Fruit fly (Drosophila melanogaster): Measurements from ENCODE around the gene CG5800.

CG5800 gene

DNA sequence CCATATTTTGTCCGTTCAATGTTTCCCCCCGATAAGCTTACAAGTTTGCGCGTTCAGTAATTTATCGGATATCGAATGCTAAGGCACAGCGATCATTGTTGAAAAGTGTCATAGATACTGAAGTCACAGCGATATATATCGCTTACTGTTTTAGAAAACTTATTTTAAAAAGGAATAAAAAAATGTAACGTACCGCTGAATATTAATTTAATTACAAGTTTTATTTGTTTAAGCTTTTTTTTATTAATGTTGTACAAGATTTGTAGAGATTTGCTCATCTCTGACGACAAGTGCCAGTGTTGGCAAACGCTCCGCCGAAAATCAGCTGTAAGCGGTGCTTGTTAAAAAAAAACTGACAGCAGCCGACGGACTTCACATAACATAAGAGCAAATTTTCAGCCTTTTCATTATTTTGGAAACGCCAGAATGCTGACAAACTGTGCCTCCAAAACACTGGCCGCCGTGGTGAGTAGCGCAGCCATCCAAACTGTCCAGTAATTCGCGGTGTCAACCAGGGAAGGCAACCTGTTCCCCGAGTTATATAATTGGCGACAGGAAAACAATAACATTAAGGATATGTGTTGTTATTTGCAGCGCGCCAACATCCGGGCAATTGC is 4.0 kb upstream of the CG5800 start, which contains the start of the genes corolla and ND-24 (continued):
- peak; percentile 58 for TF ChIP-seq B-H2 (GFP tag; optimal IDR thresholded peaks at IDR 0.05)
- peak; percentile 74 for TF ChIP-seq fd96Cb (tag; optimal IDR thresholded peaks at IDR 0.05)
- no peak for TF ChIP-seq HmgD (GFP tag; optimal IDR thresholded peaks at IDR 0.05)
- TF ChIP-seq knrl (GFP tag; IDR thresholded peaks at IDR 0.05; ENCODE audit: partially characterized antibody), result peak; percentile 90
- TF ChIP-seq CG11247 (GFP tag; IDR thresholded peaks at IDR 0.05), result peak; percentile 87
- peak; percentile 84 for TF ChIP-seq hb (GFP tag; IDR thresholded peaks at IDR 0.05; ENCODE audit: partially characterized antibody)
- TF ChIP-seq CrebB (tag; optimal IDR thresholded peaks at IDR 0.05), result peak; percentile 31
- peak; percentile 90 for TF ChIP-seq gem (tag; optimal IDR thresholded peaks at IDR 0.05)
- peak; percentile 93 for TF ChIP-seq vvl (GFP tag; IDR thresholded peaks at IDR 0.05)
- TF ChIP-seq h (optimal IDR thresholded peaks at IDR 0.05), result no peak
- TF ChIP-seq CG17802 (tag; optimal IDR thresholded peaks at IDR 0.05), result peak; percentile 53
- peak; percentile 81 for TF ChIP-seq dmrt11E (tag; optimal IDR thresholded peaks at IDR 0.05)
- TF ChIP-seq CG18011 (GFP tag; optimal IDR thresholded peaks at IDR 0.05), result peak; percentile 70
- no peak for TF ChIP-seq prd (optimal IDR thresholded peaks at IDR 0.05)
- peak; percentile 93 for TF ChIP-seq prd (GFP tag; IDR thresholded peaks at IDR 0.05)
- TF ChIP-seq Lpt (GFP tag; optimal IDR thresholded peaks at IDR 0.05), result no peak
- peak; percentile 91 for TF ChIP-seq tgo (GFP tag; IDR thresholded peaks at IDR 0.05)
- peak; percentile 80 for TF ChIP-seq CG4404 (GFP tag; IDR thresholded peaks at IDR 0.05)
- TF ChIP-seq CG2129 (GFP tag; IDR thresholded peaks at IDR 0.05; ENCODE audit: partially characterized antibody), result peak; percentile 82
- no peak for TF ChIP-seq CG15011 (GFP tag; optimal IDR thresholded peaks at IDR 0.05)
- peak; percentile 59 for TF ChIP-seq CG43689 (GFP tag; IDR thresholded peaks at IDR 0.05)
- peak; percentile 62 for TF ChIP-seq Oli (tag; optimal IDR thresholded peaks at IDR 0.05)
- peak; percentile 97 for TF ChIP-seq sens (GFP tag)
- TF ChIP-seq Taf1 (GFP tag; IDR thresholded peaks at IDR 0.05), result peak; percentile 65
- TF ChIP-seq kni (GFP tag; optimal IDR thresholded peaks at IDR 0.05), result no peak
- TF ChIP-seq otp (GFP tag; IDR thresholded peaks at IDR 0.05), result peak; percentile 59; the same call in 1 of the 3 replicates
- TF ChIP-seq CG18262 (tag; optimal IDR thresholded peaks at IDR 0.05), result peak; percentile 68
- peak; percentile 54 for TF ChIP-seq CG6683 (GFP tag; optimal IDR thresholded peaks at IDR 0.05)
- peak; percentile 69 for TF ChIP-seq shn (GFP tag; optimal IDR thresholded peaks at IDR 0.05)
- peak; percentile 84 for TF ChIP-seq ssp (GFP tag; IDR thresholded peaks at IDR 0.05)
- TF ChIP-seq E2f2 (GFP tag; IDR thresholded peaks at IDR 0.05), result peak; percentile 87
- TF ChIP-seq bsh (GFP tag; optimal IDR thresholded peaks at IDR 0.05), result peak in 1 of 2 experiments; percentile 85
- TF ChIP-seq pfk (GFP tag; optimal IDR thresholded peaks at IDR 0.05), result no peak
- peak; percentile 85 for TF ChIP-seq az2 (GFP tag; optimal IDR thresholded peaks at IDR 0.05)
- peak; percentile 74 for TF ChIP-seq Six4 (GFP tag; optimal IDR thresholded peaks at IDR 0.05)
- TF ChIP-seq CG1024 (GFP tag; IDR thresholded peaks at IDR 0.05), result peak; percentile 77
- TF ChIP-seq ac (GFP tag; optimal IDR thresholded peaks at IDR 0.05), result no peak
- peak; percentile 87 for TF ChIP-seq Atf6 (GFP tag; IDR thresholded peaks at IDR 0.05)
- TF ChIP-seq Abd-B (GFP tag; optimal IDR thresholded peaks at IDR 0.05), result peak; percentile 79
- TF ChIP-seq Xrp1 (GFP tag; IDR thresholded peaks at IDR 0.05), result peak; percentile 92
- peak; percentile 75 for TF ChIP-seq Sin3A (optimal IDR thresholded peaks at IDR 0.05)
- TF ChIP-seq CG9817 (tag; optimal IDR thresholded peaks at IDR 0.05), result peak; percentile 73
- TF ChIP-seq hkb (optimal IDR thresholded peaks at IDR 0.05), result no peak
- peak; percentile 85 for TF ChIP-seq hkb (GFP tag; IDR thresholded peaks at IDR 0.05)
- TF ChIP-seq mam (GFP tag; optimal IDR thresholded peaks at IDR 0.05), result peak; percentile 82
- TF ChIP-seq zen2 (GFP tag; IDR thresholded peaks at IDR 0.05; ENCODE audit: partially characterized antibody), result no peak; the same call in 2 of the 3 replicates
- TF ChIP-seq CG15269 (tag; optimal IDR thresholded peaks at IDR 0.05), result peak; percentile 78
- TF ChIP-seq row (GFP tag; IDR thresholded peaks at IDR 0.05), result peak; percentile 94
- TF ChIP-seq Doc2 (GFP tag; IDR thresholded peaks at IDR 0.05), result no peak
- TF ChIP-seq Ets65A (GFP tag), result peak; percentile 94
- TF ChIP-seq fd102C (GFP tag; optimal IDR thresholded peaks at IDR 0.05), result peak; percentile 4
